Worm (Caenorhabditis elegans): ENCODE results near the gene lys-3.

- TF ChIP-seq dao-5 (tag; optimal IDR thresholded peaks at IDR 0.05), result no peak
- TF ChIP-seq him-1 (tag; optimal IDR thresholded peaks at IDR 0.05), result no peak
These were observed 28.3 kb downstream of the lys-3 start, which contains the start of gene rop-1 for ce11 chrV:10255005-10255472.

Measured in whole organism, L4/young adult.